Worm (Caenorhabditis elegans): Measurements from ENCODE around the gene Y55B1AR.4.

DNA sequence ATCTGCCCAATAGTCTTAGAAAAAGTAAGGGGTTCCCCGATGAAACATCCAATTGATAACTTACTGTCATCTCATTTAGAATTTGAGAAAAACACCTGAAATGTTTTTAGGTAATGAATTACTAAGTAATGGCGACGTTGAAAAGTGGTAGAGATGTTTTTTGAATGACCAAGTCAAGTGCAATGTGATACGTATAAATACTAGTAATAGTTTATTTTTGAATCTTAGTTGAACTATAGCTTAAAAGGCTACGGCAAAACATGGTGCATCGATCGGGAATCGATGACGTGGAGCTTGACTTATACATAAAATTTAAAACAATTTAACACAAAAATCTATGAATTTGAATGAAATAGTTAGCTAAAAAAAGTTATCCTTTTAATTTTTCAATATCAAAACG lies 4.2 kb upstream of the Y55B1AR.4 start, which contains the start of gene best-17:
- no peak for TF ChIP-seq nhr-12 (tag; optimal IDR thresholded peaks at IDR 0.05)
- no peak for TF ChIP-seq pha-4 (tag; optimal IDR thresholded peaks at IDR 0.05)
- no peak for TF ChIP-seq nhr-237 (tag; optimal IDR thresholded peaks at IDR 0.05)
- TF ChIP-seq unc-62 (GFP tag; optimal IDR thresholded peaks at IDR 0.05) = no peak
- no peak for TF ChIP-seq ces-1 (GFP tag; optimal IDR thresholded peaks at IDR 0.05)
- TF ChIP-seq lin-13 (tag; optimal IDR thresholded peaks at IDR 0.05) = no peak
- TF ChIP-seq elt-1 (tag; optimal IDR thresholded peaks at IDR 0.05; ENCODE audit: borderline replicate concordance, insufficient read depth) = no peak
- TF ChIP-seq nhr-76 (tag; optimal IDR thresholded peaks at IDR 0.05) = no peak
- no peak for TF ChIP-seq nhr-28 (tag; optimal IDR thresholded peaks at IDR 0.05)
- no peak for TF ChIP-seq snpc-4 (tag; optimal IDR thresholded peaks at IDR 0.05)
- no peak for TF ChIP-seq elt-3 (tag; optimal IDR thresholded peaks at IDR 0.05)
- TF ChIP-seq sem-2 (GFP tag; optimal IDR thresholded peaks at IDR 0.05) = no peak
- TF ChIP-seq mep-1 (tag; optimal IDR thresholded peaks at IDR 0.05) = no peak
- no peak for TF ChIP-seq unc-39 (tag; optimal IDR thresholded peaks at IDR 0.05)

Measured in whole organism, mixed stage, embryonic.